Worm (Caenorhabditis elegans) whole organism, late embryonic: Measurements from ENCODE around the gene str-103.

Source experiments
- C38D4.7 ChIP-seq: fragments of 200-800 bp; sonication (Bioruptor generic); optimal IDR thresholded peaks from 2 replicates; lab custom pipeline; 2018; ENCODE audit warnings: mild to moderate bottlenecking, missing genetic modification characterization, moderate library complexity, missing compliant biosample characterization
- ama-1 ChIP-seq: fragments of 150-350 bp; optimal IDR thresholded peaks from 2 replicates; lab custom pipeline; 2014
- ceh-14 ChIP-seq: sonication (generic microtip); optimal IDR thresholded peaks from 2 replicates; lab custom pipeline; 2016; ENCODE audit warnings: missing genotype, missing genetic modification characterization, missing compliant biosample characterization
- ceh-18 ChIP-seq: sonication (generic microtip); optimal IDR thresholded peaks from 2 replicates; lab custom pipeline; 2016; ENCODE audit warnings: missing genetic modification characterization, missing compliant biosample characterization
- lim-6 ChIP-seq: sonication (generic microtip); optimal IDR thresholded peaks from 2 replicates; lab custom pipeline; 2016; ENCODE audit warnings: missing genetic modification characterization, missing compliant biosample characterization
- lin-11 ChIP-seq: fragments of 200-800 bp; sonication (Bioruptor generic); optimal IDR thresholded peaks from 2 replicates; lab custom pipeline; 2018; ENCODE audit warnings: mild to moderate bottlenecking, missing genetic modification characterization, missing compliant biosample characterization
- tbx-2 ChIP-seq: sonication (generic microtip); optimal IDR thresholded peaks from 2 replicates; lab custom pipeline; 2016; ENCODE audit warnings: missing genetic modification characterization, missing compliant biosample characterization
- unc-42 ChIP-seq: sonication (generic microtip); optimal IDR thresholded peaks from 2 replicates; lab custom pipeline; 2016; ENCODE audit warnings: missing genotype, missing genetic modification characterization, missing compliant biosample characterization

DNA sequence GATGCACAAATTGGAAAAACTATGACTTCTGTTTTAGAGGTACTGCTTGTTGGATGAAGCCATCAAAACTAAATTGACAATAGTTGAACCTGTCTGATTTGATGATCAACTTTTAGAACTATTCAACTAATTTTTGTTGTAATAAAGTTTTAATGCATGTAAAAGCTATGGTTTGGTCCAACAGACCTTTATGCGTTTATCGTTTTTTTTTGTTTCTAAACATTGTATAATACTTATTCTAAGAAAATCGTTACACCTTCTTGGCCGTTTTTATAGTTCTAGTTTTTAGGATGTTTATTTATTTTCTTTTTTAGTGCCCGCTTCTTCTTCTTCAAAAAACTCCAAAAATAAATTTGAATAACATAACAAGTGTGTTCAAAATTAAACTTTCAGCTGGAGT, 45.2 kb upstream of the str-103 start, which contains the start of gene F10A3.12:
- no peak for TF ChIP-seq unc-42
- TF ChIP-seq ceh-14 (tag; lab: Kevin White, UChicago), result no peak
- no peak for TF ChIP-seq lin-11
- no peak for TF ChIP-seq ama-1 (lab: Kevin White, UChicago)
- TF ChIP-seq C38D4.7, result no peak
- no peak for TF ChIP-seq ceh-18 (tag; lab: Kevin White, UChicago)
- TF ChIP-seq lim-6 (tag; lab: Kevin White, UChicago), result no peak
- TF ChIP-seq tbx-2, result no peak
